Worm (Caenorhabditis elegans): ENCODE data around the gene pes-23.
A peak's percentile ranks its signal among the peaks of the same experiment; 100 is the strongest.

pes-23 gene

ce11 chrX:6902958-6903357, 1.8 kb downstream of the pes-23 start:
- TF ChIP-seq flt-1 (GFP tag; IDR thresholded peaks at IDR 0.05) (peak; percentile 90), cog-1 (tag; optimal IDR thresholded peaks at IDR 0.05) (peak; percentile 49), T22C8.4 (GFP tag; IDR thresholded peaks at IDR 0.05) (no peak; the same call in none of the 2 replicates), tab-1 (GFP tag; IDR thresholded peaks at IDR 0.05) (peak; percentile 82), ztf-23 (GFP tag; IDR thresholded peaks at IDR 0.05) (peak; percentile 90), ztf-29 (GFP tag; IDR thresholded peaks at IDR 0.05) (no peak; the same call in 1 of the 2 replicates), klf-2 (GFP tag; conservative IDR thresholded peaks at IDR 0.05) (peak; percentile 85), med-1 (GFP tag; optimal IDR thresholded peaks at IDR 0.05; ENCODE audit: insufficient read depth) (peak; percentile 19), ref-1 (GFP tag; conservative IDR thresholded peaks at IDR 0.05) (peak; percentile 66; the same call in 1 of the 2 replicates)

- TF ChIP-seq tab-1 (GFP tag; IDR thresholded peaks at IDR 0.05), result no peak
- no peak for TF ChIP-seq med-1 (GFP tag; optimal IDR thresholded peaks at IDR 0.05; ENCODE audit: insufficient read depth)
- no peak for TF ChIP-seq ztf-23 (GFP tag; IDR thresholded peaks at IDR 0.05)
- TF ChIP-seq flt-1 (GFP tag; IDR thresholded peaks at IDR 0.05), result no peak
- no peak for TF ChIP-seq cog-1 (tag; optimal IDR thresholded peaks at IDR 0.05)
- no peak for TF ChIP-seq ztf-29 (GFP tag; IDR thresholded peaks at IDR 0.05)
These were observed 3.0 kb downstream of the pes-23 start, which contains the start of gene sid-5 for ce11 chrX:6904064-6904771. sid-5 (plus strand) TSS chrX:6904721.

ce11 chrX:6905581-6905980, 4.4 kb downstream of the pes-23 start:
- TF ChIP-seq tab-1 (GFP tag; IDR thresholded peaks at IDR 0.05), result no peak
- no peak for TF ChIP-seq ref-1 (GFP tag; conservative IDR thresholded peaks at IDR 0.05)
- TF ChIP-seq flt-1 (GFP tag; IDR thresholded peaks at IDR 0.05), result no peak
- no peak for TF ChIP-seq ztf-29 (GFP tag; IDR thresholded peaks at IDR 0.05)
- no peak for TF ChIP-seq ztf-23 (GFP tag; IDR thresholded peaks at IDR 0.05)
- no peak for TF ChIP-seq cog-1 (tag; optimal IDR thresholded peaks at IDR 0.05)

ce11 chrX:6913989-6914388, 12.8 kb downstream of the pes-23 start, which contains the start of gene nhx-4:
nhx-4 (plus strand) TSS chrX:6914289.
- no peak for TF ChIP-seq ref-1 (GFP tag; conservative IDR thresholded peaks at IDR 0.05)
- no peak for TF ChIP-seq klf-2 (GFP tag; conservative IDR thresholded peaks at IDR 0.05)
- TF ChIP-seq cog-1 (tag; optimal IDR thresholded peaks at IDR 0.05), result no peak
- no peak for TF ChIP-seq med-1 (GFP tag; optimal IDR thresholded peaks at IDR 0.05; ENCODE audit: insufficient read depth)
- TF ChIP-seq tab-1 (GFP tag; IDR thresholded peaks at IDR 0.05), result no peak
- TF ChIP-seq flt-1 (GFP tag; IDR thresholded peaks at IDR 0.05), result no peak
- TF ChIP-seq T22C8.4 (GFP tag; IDR thresholded peaks at IDR 0.05), result no peak
- no peak for TF ChIP-seq ztf-29 (GFP tag; IDR thresholded peaks at IDR 0.05)
- TF ChIP-seq ztf-23 (GFP tag; IDR thresholded peaks at IDR 0.05), result no peak

ce11 chrX:6915279-6915678, 14.1 kb downstream of the pes-23 start:
- TF ChIP-seq ztf-23 (GFP tag; IDR thresholded peaks at IDR 0.05) (no peak), ztf-29 (GFP tag; IDR thresholded peaks at IDR 0.05) (no peak), flt-1 (GFP tag; IDR thresholded peaks at IDR 0.05) (no peak), klf-2 (GFP tag; conservative IDR thresholded peaks at IDR 0.05) (no peak), T22C8.4 (GFP tag; IDR thresholded peaks at IDR 0.05) (no peak), cog-1 (tag; optimal IDR thresholded peaks at IDR 0.05) (no peak), tab-1 (GFP tag; IDR thresholded peaks at IDR 0.05) (no peak), med-1 (GFP tag; optimal IDR thresholded peaks at IDR 0.05; ENCODE audit: insufficient read depth) (no peak)

ce11 chrX:6916150-6916549, 15.0 kb downstream of the pes-23 start:
- no peak for TF ChIP-seq T22C8.4 (GFP tag; IDR thresholded peaks at IDR 0.05)
- TF ChIP-seq flt-1 (GFP tag; IDR thresholded peaks at IDR 0.05), result no peak
- no peak for TF ChIP-seq ref-1 (GFP tag; conservative IDR thresholded peaks at IDR 0.05)
- no peak for TF ChIP-seq med-1 (GFP tag; optimal IDR thresholded peaks at IDR 0.05; ENCODE audit: insufficient read depth)
- TF ChIP-seq ztf-29 (GFP tag; IDR thresholded peaks at IDR 0.05), result no peak
- TF ChIP-seq cog-1 (tag; optimal IDR thresholded peaks at IDR 0.05), result no peak
- TF ChIP-seq ztf-23 (GFP tag; IDR thresholded peaks at IDR 0.05), result no peak
- TF ChIP-seq tab-1 (GFP tag; IDR thresholded peaks at IDR 0.05), result no peak
- no peak for TF ChIP-seq klf-2 (GFP tag; conservative IDR thresholded peaks at IDR 0.05)

- TF ChIP-seq klf-2 (GFP tag; conservative IDR thresholded peaks at IDR 0.05), result no peak
- no peak for TF ChIP-seq ref-1 (GFP tag; conservative IDR thresholded peaks at IDR 0.05)
- TF ChIP-seq cog-1 (tag; optimal IDR thresholded peaks at IDR 0.05), result no peak
- TF ChIP-seq ztf-29 (GFP tag; IDR thresholded peaks at IDR 0.05), result no peak
- no peak for TF ChIP-seq flt-1 (GFP tag; IDR thresholded peaks at IDR 0.05)
- TF ChIP-seq ztf-23 (GFP tag; IDR thresholded peaks at IDR 0.05), result no peak
- no peak for TF ChIP-seq tab-1 (GFP tag; IDR thresholded peaks at IDR 0.05)
- no peak for TF ChIP-seq med-1 (GFP tag; optimal IDR thresholded peaks at IDR 0.05; ENCODE audit: insufficient read depth)
- no peak for TF ChIP-seq T22C8.4 (GFP tag; IDR thresholded peaks at IDR 0.05)
These were observed 19.0 kb downstream of the pes-23 start for ce11 chrX:6920132-6920531.

- TF ChIP-seq flt-1 (GFP tag; IDR thresholded peaks at IDR 0.05), result no peak
- TF ChIP-seq tab-1 (GFP tag; IDR thresholded peaks at IDR 0.05), result no peak
- TF ChIP-seq klf-2 (GFP tag; conservative IDR thresholded peaks at IDR 0.05), result no peak
- TF ChIP-seq ztf-29 (GFP tag; IDR thresholded peaks at IDR 0.05), result no peak
- TF ChIP-seq T22C8.4 (GFP tag; IDR thresholded peaks at IDR 0.05), result no peak
- no peak for TF ChIP-seq cog-1 (tag; optimal IDR thresholded peaks at IDR 0.05)
- TF ChIP-seq med-1 (GFP tag; optimal IDR thresholded peaks at IDR 0.05; ENCODE audit: insufficient read depth), result no peak
- no peak for TF ChIP-seq ztf-23 (GFP tag; IDR thresholded peaks at IDR 0.05)
- TF ChIP-seq ref-1 (GFP tag; conservative IDR thresholded peaks at IDR 0.05), result no peak
These were observed 23.3 kb downstream of the pes-23 start, which contains the start of gene otpl-3 for ce11 chrX:6924461-6924860. otpl-3 (minus strand) TSS chrX:6924764.

ce11 chrX:6926952-6927351, 25.8 kb downstream of the pes-23 start:
- TF ChIP-seq ref-1 (GFP tag; conservative IDR thresholded peaks at IDR 0.05), result no peak

- TF ChIP-seq ref-1 (GFP tag; conservative IDR thresholded peaks at IDR 0.05) (no peak), ztf-23 (GFP tag; IDR thresholded peaks at IDR 0.05) (no peak), flt-1 (GFP tag; IDR thresholded peaks at IDR 0.05) (no peak), klf-2 (GFP tag; conservative IDR thresholded peaks at IDR 0.05) (no peak), cog-1 (tag; optimal IDR thresholded peaks at IDR 0.05) (no peak)
These were observed 27.4 kb downstream of the pes-23 start, which contains the start of gene F14B8.5 for ce11 chrX:6928578-6928977. F14B8.5 (minus strand) TSS chrX:6928704.

Measured in whole organism, midembryonic.